Worm (Caenorhabditis elegans): Measurements from ENCODE around the gene fbxb-31.

fbxb-31 gene

DNA sequence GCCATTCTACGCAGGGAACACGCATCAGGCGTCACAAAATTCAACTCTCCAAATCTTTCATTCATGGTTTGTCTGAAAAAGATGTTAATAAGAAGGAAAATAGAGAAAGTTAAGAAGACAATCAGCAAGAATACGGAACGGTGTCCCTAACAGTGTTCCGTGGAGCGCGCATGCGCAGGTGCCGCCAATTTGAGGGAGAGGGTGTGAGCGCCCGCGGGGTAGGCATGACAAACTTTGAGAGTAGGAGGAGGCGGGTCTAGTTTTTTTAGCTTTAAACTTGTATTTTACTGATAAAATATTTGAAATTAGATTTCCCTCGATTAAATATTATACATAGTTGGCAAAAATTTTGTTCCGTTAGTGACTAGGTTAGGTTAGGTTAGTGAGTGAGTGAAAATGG lies 41.2 kb upstream of the fbxb-31 start:
- TF ChIP-seq ces-1 (GFP tag; optimal IDR thresholded peaks at IDR 0.05) (no peak), egl-13 (tag; optimal IDR thresholded peaks at IDR 0.05) (no peak), ztf-11 (tag; optimal IDR thresholded peaks at IDR 0.05) (no peak), lin-15B (tag; optimal IDR thresholded peaks at IDR 0.05) (no peak), hpl-2 (GFP tag; optimal IDR thresholded peaks at IDR 0.05) (no peak), ama-1 (optimal IDR thresholded peaks at IDR 0.05) (no peak), aly-2 (tag; optimal IDR thresholded peaks at IDR 0.05) (no peak), jun-1 (tag; optimal IDR thresholded peaks at IDR 0.05) (no peak), tlp-1 (tag; optimal IDR thresholded peaks at IDR 0.05) (no peak), lsy-2 (tag; optimal IDR thresholded peaks at IDR 0.05) (no peak), unc-130 (tag; optimal IDR thresholded peaks at IDR 0.05) (no peak), ceh-88 (GFP tag; IDR thresholded peaks at IDR 0.05) (no peak)

DNA sequence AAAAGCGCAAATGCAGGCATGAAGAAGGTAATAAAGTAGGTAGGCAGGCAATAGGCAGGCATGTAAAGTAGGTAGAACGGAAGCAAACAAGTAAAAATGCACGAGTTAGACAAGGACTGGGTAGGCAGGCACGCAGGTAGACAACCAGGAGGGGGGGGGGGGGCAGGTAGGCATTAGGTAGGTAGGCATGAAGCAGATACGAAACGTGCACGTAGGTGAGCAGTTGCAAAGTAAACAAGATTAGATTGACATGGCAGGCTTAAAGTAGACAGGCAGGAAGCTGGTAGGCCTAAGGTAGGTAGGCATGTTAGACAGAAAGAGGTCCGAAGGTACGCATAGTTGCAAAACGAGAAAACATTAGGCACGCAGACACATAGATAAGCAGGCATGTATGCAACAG lies 39.8 kb upstream of the fbxb-31 start:
- no peak for TF ChIP-seq zip-4 (GFP tag; optimal IDR thresholded peaks at IDR 0.05)
- no peak for TF ChIP-seq fkh-4 (tag; optimal IDR thresholded peaks at IDR 0.05; ENCODE audit: borderline replicate concordance)
- TF ChIP-seq tlp-1 (tag; optimal IDR thresholded peaks at IDR 0.05) = no peak
- no peak for TF ChIP-seq xbp-1 (tag; optimal IDR thresholded peaks at IDR 0.05)
- TF ChIP-seq C34B4.2 (tag; optimal IDR thresholded peaks at IDR 0.05) = no peak
- TF ChIP-seq nhr-28 (tag; optimal IDR thresholded peaks at IDR 0.05) = no peak
- no peak for TF ChIP-seq hlh-4 (tag; optimal IDR thresholded peaks at IDR 0.05)
- no peak for TF ChIP-seq lin-15B (tag; optimal IDR thresholded peaks at IDR 0.05)
- TF ChIP-seq elt-2 (tag; optimal IDR thresholded peaks at IDR 0.05) = no peak
- TF ChIP-seq swsn-7 (tag; optimal IDR thresholded peaks at IDR 0.05) = no peak
- no peak for TF ChIP-seq ceh-82 (tag; optimal IDR thresholded peaks at IDR 0.05)
- TF ChIP-seq egl-13 (tag; optimal IDR thresholded peaks at IDR 0.05) = no peak
- TF ChIP-seq elt-3 (tag; optimal IDR thresholded peaks at IDR 0.05) = no peak
- TF ChIP-seq Y116A8C.19 (tag; optimal IDR thresholded peaks at IDR 0.05; ENCODE audit: borderline replicate concordance) = no peak
- TF ChIP-seq efl-1 (optimal IDR thresholded peaks at IDR 0.05) = no peak
- no peak for TF ChIP-seq efl-1 (GFP tag; optimal IDR thresholded peaks at IDR 0.05 in 1 of 2)
- TF ChIP-seq tbx-2 (tag; optimal IDR thresholded peaks at IDR 0.05) = no peak
- no peak for TF ChIP-seq sup-37 (GFP tag; optimal IDR thresholded peaks at IDR 0.05)
- no peak for TF ChIP-seq ceh-90 (tag; optimal IDR thresholded peaks at IDR 0.05)

DNA sequence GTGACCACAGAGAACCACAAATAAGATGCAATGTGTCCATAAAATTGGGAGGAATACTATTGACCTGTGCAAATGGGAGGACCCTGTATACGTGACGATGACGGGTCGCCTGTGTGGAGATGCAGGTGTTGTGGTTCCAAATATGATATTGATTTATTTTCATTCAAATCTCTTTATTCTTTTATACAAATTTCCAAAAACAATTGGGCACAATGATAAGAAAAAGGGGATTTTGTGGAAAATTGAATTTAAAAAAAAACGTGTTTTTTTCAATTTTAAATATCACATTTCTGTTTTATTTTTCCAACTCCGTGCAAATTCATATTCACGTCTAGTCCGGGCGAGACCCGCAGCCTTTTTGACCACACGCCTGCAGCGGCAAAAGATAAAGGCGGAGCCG lies 36.0 kb upstream of the fbxb-31 start, which contains the start of gene F19B10.2:
Gene F19B10.2, plus strand, starts transcription at position 301 of the 400 bp plus-strand sequence.
- TF ChIP-seq fkh-8 (tag; optimal IDR thresholded peaks at IDR 0.05) (no peak), nhr-11 (tag; optimal IDR thresholded peaks at IDR 0.05) (no peak), efl-3 (GFP tag; optimal IDR thresholded peaks at IDR 0.05) (no peak), swsn-7 (tag; optimal IDR thresholded peaks at IDR 0.05) (no peak), zag-1 (tag; optimal IDR thresholded peaks at IDR 0.05) (no peak), zip-4 (GFP tag; optimal IDR thresholded peaks at IDR 0.05) (no peak), C04F5.9 (tag; optimal IDR thresholded peaks at IDR 0.05) (no peak), ets-5 (GFP tag; IDR thresholded peaks at IDR 0.05) (no peak), skn-1 (tag; optimal IDR thresholded peaks at IDR 0.05) (no peak), nhr-84 (tag; optimal IDR thresholded peaks at IDR 0.05) (no peak)

DNA sequence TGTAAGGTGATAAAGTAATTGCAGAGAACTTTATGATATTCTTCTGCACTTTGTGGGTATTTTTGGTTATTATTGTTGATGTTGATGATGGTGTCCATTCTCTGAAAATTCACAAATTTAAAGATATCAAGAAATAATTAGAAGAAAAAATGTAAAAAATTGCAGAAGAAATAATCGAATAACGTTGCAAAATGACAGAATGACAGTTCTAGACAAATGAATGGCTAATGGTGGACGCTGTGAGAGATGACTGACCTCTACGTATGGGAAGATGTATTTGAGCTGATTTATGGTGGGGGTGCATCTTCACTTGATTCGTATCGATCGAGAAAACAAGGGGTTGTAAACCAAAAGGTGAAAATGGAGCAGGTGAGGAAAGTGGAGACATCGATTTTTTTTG lies 34.4 kb upstream of the fbxb-31 start, which contains the start of gene sea-1:
Gene sea-1, minus strand, starts transcription at position 101 of the 400 bp plus-strand sequence.
- no peak for TF ChIP-seq pag-3 (tag; optimal IDR thresholded peaks at IDR 0.05; ENCODE audit: borderline replicate concordance, insufficient read depth)
- no peak for TF ChIP-seq ztf-11 (tag; optimal IDR thresholded peaks at IDR 0.05)
- TF ChIP-seq snpc-4 (tag; optimal IDR thresholded peaks at IDR 0.05) = no peak
- no peak for TF ChIP-seq sox-4 (tag; optimal IDR thresholded peaks at IDR 0.05)
- TF ChIP-seq lin-15B (tag; optimal IDR thresholded peaks at IDR 0.05) = no peak
- TF ChIP-seq unc-98 (GFP tag; IDR thresholded peaks at IDR 0.05) = no peak
- TF ChIP-seq nhr-28 (tag; optimal IDR thresholded peaks at IDR 0.05) = no peak
- TF ChIP-seq lin-13 (GFP tag; optimal IDR thresholded peaks at IDR 0.05) = no peak
- no peak for TF ChIP-seq unc-86 (tag; optimal IDR thresholded peaks at IDR 0.05)
- no peak for TF ChIP-seq nhr-77 (tag; optimal IDR thresholded peaks at IDR 0.05)
- TF ChIP-seq dpl-1 (GFP tag; optimal IDR thresholded peaks at IDR 0.05) = no peak
- TF ChIP-seq efl-3 (GFP tag; optimal IDR thresholded peaks at IDR 0.05) = no peak
- no peak for TF ChIP-seq ces-1 (GFP tag; optimal IDR thresholded peaks at IDR 0.05)
- TF ChIP-seq elt-3 (tag; optimal IDR thresholded peaks at IDR 0.05) = no peak
- TF ChIP-seq mdl-1 (tag; optimal IDR thresholded peaks at IDR 0.05) = no peak
- TF ChIP-seq unc-62 (GFP tag; optimal IDR thresholded peaks at IDR 0.05) = no peak
- TF ChIP-seq swsn-7 (tag; optimal IDR thresholded peaks at IDR 0.05) = no peak
